Fruit fly (Drosophila melanogaster) whole organism, embryonic: ENCODE results near the gene CG7810.
A peak's percentile ranks its signal among the peaks of the same experiment; 100 is the strongest.

Experiments
- Ada2b ChIP-seq: fragments of 200-800 bp; sonication (Bioruptor generic); IDR thresholded peaks from 2 replicates; pipeline ENCODE4 v1.3.6; 2022; ENCODE audit warnings: missing biosample characterization, missing genetic modification characterization
- Atf6 ChIP-seq: fragments of 200-800 bp; sonication (Bioruptor generic); IDR thresholded peaks from 2 replicates; pipeline ENCODE4 v1.3.6; 2022; ENCODE audit warnings: missing biosample characterization, missing genetic modification characterization
- CG11085 ChIP-seq: fragments of 200-800 bp; sonication (Bioruptor generic); IDR thresholded peaks from 2 replicates; pipeline ENCODE4 v1.3.6; 2022; ENCODE audit warnings: missing biosample characterization, missing genetic modification characterization
- CG11456 ChIP-seq: fragments of 200-800 bp; sonication (Bioruptor generic); IDR thresholded peaks from 3 replicates; pipeline ENCODE4 v1.3.6; 2022; ENCODE audit warnings: missing biosample characterization, missing genetic modification characterization
- CG12071 ChIP-seq: fragments of 200-800 bp; sonication (Bioruptor generic); optimal IDR thresholded peaks from 3 replicates; lab custom pipeline; 2018; ENCODE audit warnings: missing biosample characterization, mild to moderate bottlenecking, missing genetic modification characterization
- CG13894 ChIP-seq: fragments of 200-800 bp; sonication (Bioruptor generic); optimal IDR thresholded peaks from 3 replicates; lab custom pipeline; 2018; ENCODE audit warnings: missing biosample characterization, mild to moderate bottlenecking, missing genetic modification characterization, moderate library complexity
- CG15479 ChIP-seq: fragments of 200-800 bp; sonication (Bioruptor generic); optimal IDR thresholded peaks from 3 replicates; lab custom pipeline; 2019; ENCODE audit warnings: missing biosample characterization, mild to moderate bottlenecking, missing genetic modification characterization, moderate library complexity
- CG17912 ChIP-seq: fragments of 200-800 bp; sonication (Bioruptor generic); optimal IDR thresholded peaks from 2 replicates; lab custom pipeline; 2018; ENCODE audit warnings: missing biosample characterization, mild to moderate bottlenecking, missing genetic modification characterization
- CG18599 ChIP-seq: fragments of 200-800 bp; sonication (Bioruptor generic); optimal IDR thresholded peaks from 3 replicates; lab custom pipeline; 2017; ENCODE audit warnings: missing biosample characterization, missing genetic modification characterization, mild to moderate bottlenecking, moderate library complexity, missing genetic modification reagents
- CG3065 ChIP-seq: fragments of 200-800 bp; sonication (Bioruptor generic); optimal IDR thresholded peaks from 2 replicates; lab custom pipeline; 2016; ENCODE audit warnings: missing biosample characterization, missing genetic modification characterization
- CG34376 ChIP-seq: fragments of 200-800 bp; sonication (Bioruptor generic); optimal IDR thresholded peaks from 2 replicates; lab custom pipeline; 2018; ENCODE audit warnings: missing biosample characterization, mild to moderate bottlenecking, missing genetic modification characterization
- CG34422 ChIP-seq: fragments of 200-800 bp; sonication (Bioruptor generic); IDR thresholded peaks from 3 replicates; pipeline ENCODE4 v1.3.6; 2022; ENCODE audit warnings: missing biosample characterization, missing genetic modification characterization
- CG4360 ChIP-seq: fragments of 200-800 bp; sonication (Bioruptor generic); IDR thresholded peaks from 2 replicates; pipeline ENCODE4 v1.3.6; 2022; ENCODE audit warnings: missing biosample characterization, missing genetic modification characterization
- CG4707 ChIP-seq: fragments of 200-800 bp; sonication (Bioruptor generic); optimal IDR thresholded peaks from 2 replicates; lab custom pipeline; 2018; ENCODE audit warnings: missing biosample characterization, mild to moderate bottlenecking, missing genetic modification characterization, moderate library complexity
- CG5953 ChIP-seq: fragments of 200-800 bp; sonication (Bioruptor generic); IDR thresholded peaks from 2 replicates; pipeline ENCODE4 v1.3.6; 2022; ENCODE audit warnings: missing biosample characterization, missing genetic modification characterization
- CG7556 ChIP-seq: fragments of 200-800 bp; sonication (Bioruptor generic); optimal IDR thresholded peaks from 2 replicates; lab custom pipeline; 2017; ENCODE audit warnings: missing biosample characterization, mild to moderate bottlenecking, missing genetic modification characterization
- CG8478 ChIP-seq: fragments of >200 bp; optimal IDR thresholded peaks from 2 replicates; lab custom pipeline; 2018
- CG9609 ChIP-seq: fragments of 200-800 bp; sonication (Bioruptor generic); optimal IDR thresholded peaks from 3 replicates; lab custom pipeline; 2016; ENCODE audit warnings: missing biosample characterization, missing genetic modification characterization
- CHES-1-like ChIP-seq: fragments of 200-800 bp; sonication (Bioruptor generic); optimal IDR thresholded peaks from 2 replicates; lab custom pipeline; 2016; ENCODE audit warnings: missing biosample characterization, missing genetic modification characterization
- CrebB ChIP-seq: fragments of 200-800 bp; sonication (Bioruptor generic); optimal IDR thresholded peaks from 3 replicates; lab custom pipeline; 2018; ENCODE audit warnings: missing biosample characterization, mild to moderate bottlenecking, missing genetic modification characterization
- Dp ChIP-seq: fragments of 200-800 bp; sonication (Bioruptor generic); optimal IDR thresholded peaks from 2 replicates; lab custom pipeline; 2018; ENCODE audit warnings: missing biosample characterization, mild to moderate bottlenecking, missing genetic modification characterization, moderate library complexity
- E2f1 ChIP-seq: fragments of 200-800 bp; sonication (Bioruptor generic); IDR thresholded peaks from 2 replicates; pipeline ENCODE4 v1.3.6; 2022; ENCODE audit warnings: missing biosample characterization, missing genetic modification characterization
- Hmr ChIP-seq: fragments of 200-800 bp; sonication (Bioruptor generic); optimal IDR thresholded peaks from 3 replicates; lab custom pipeline; 2017; ENCODE audit warnings: mild to moderate bottlenecking, missing biosample characterization, missing genetic modification reagents, missing genetic modification characterization
- Med ChIP-seq: fragments of 200-800 bp; sonication (Bioruptor generic); peaks from one replicate; lab custom pipeline; 2016; ENCODE audit warnings: missing biosample characterization, missing genetic modification characterization, mild to moderate bottlenecking, inconsistent platforms, moderate library complexity
- NFAT ChIP-seq: fragments of 200-800 bp; sonication (Bioruptor generic); IDR thresholded peaks from 2 replicates; pipeline ENCODE4 v1.3.6; 2022; ENCODE audit warnings: missing biosample characterization, missing genetic modification characterization
- Rfx ChIP-seq: fragments of 200-800 bp; sonication (Bioruptor generic); IDR thresholded peaks from 2 replicates; pipeline ENCODE4 v1.3.6; 2022; ENCODE audit warnings: missing biosample characterization, missing genetic modification characterization
- Sry-δ ChIP-seq: fragments of 200-800 bp; sonication (Bioruptor generic); optimal IDR thresholded peaks from 2 replicates; lab custom pipeline; 2016; ENCODE audit warnings: missing biosample characterization, missing genetic modification characterization
- abd-A ChIP-seq: fragments of 200-800 bp; sonication (Bioruptor generic); optimal IDR thresholded peaks from 3 replicates; lab custom pipeline; 2019; ENCODE audit warnings: missing biosample characterization, mild to moderate bottlenecking, missing genetic modification characterization, moderate library complexity
- ato ChIP-seq: fragments of 200-800 bp; sonication (Bioruptor generic); IDR thresholded peaks from 2 replicates; pipeline ENCODE4 v1.3.6; 2022; ENCODE audit warnings: missing biosample characterization, missing genetic modification characterization; ENCODE audit not compliant: partially characterized antibody
- bab2 ChIP-seq: fragments of 200-800 bp; sonication (Bioruptor generic); optimal IDR thresholded peaks from 2 replicates; lab custom pipeline; 2016; ENCODE audit warnings: missing biosample characterization, missing genetic modification characterization
- bowl ChIP-seq: fragments of 200-800 bp; sonication (Bioruptor generic); IDR thresholded peaks from 2 replicates; pipeline ENCODE4 v1.3.6; 2022; ENCODE audit warnings: missing biosample characterization, missing genetic modification characterization
- cad ChIP-seq: fragments of >200 bp; optimal IDR thresholded peaks from 2 replicates; lab custom pipeline; 2017; ENCODE audit warnings: missing biosample characterization, missing genetic modification characterization
- cg ChIP-seq: fragments of 200-800 bp; sonication (Bioruptor generic); optimal IDR thresholded peaks from 3 replicates; lab custom pipeline; 2019; ENCODE audit warnings: missing biosample characterization, mild to moderate bottlenecking, missing genetic modification characterization, moderate library complexity
- chm ChIP-seq: fragments of 200-800 bp; sonication (Bioruptor generic); IDR thresholded peaks from 2 replicates; pipeline ENCODE4 v1.3.6; 2022; ENCODE audit warnings: missing biosample characterization, missing genetic modification characterization
- crp ChIP-seq, 2 experiments: fragments of 200-800 bp; sonication (Bioruptor generic); optimal IDR thresholded peaks; 2 replicates in 1 of 2; 3 replicates in 1 of 2; lab custom pipeline; 2017; ENCODE audit warnings: missing biosample characterization in 2 of 2, missing genetic modification characterization in 2 of 2, mild to moderate bottlenecking in 1 of 2, moderate library complexity in 1 of 2
- cwo ChIP-seq: fragments of 200-800 bp; sonication (Bioruptor generic); optimal IDR thresholded peaks from 3 replicates; lab custom pipeline; 2017; ENCODE audit warnings: missing biosample characterization, missing genetic modification characterization, mild to moderate bottlenecking, moderate library complexity, missing genetic modification reagents
- gce ChIP-seq: fragments of 200-800 bp; sonication (Bioruptor generic); IDR thresholded peaks from 3 replicates; pipeline ENCODE4 v1.3.6; 2022; ENCODE audit warnings: missing biosample characterization, missing genetic modification characterization
- gem ChIP-seq: fragments of 200-800 bp; sonication (Bioruptor generic); optimal IDR thresholded peaks from 2 replicates; lab custom pipeline; 2019; ENCODE audit warnings: missing biosample characterization, mild to moderate bottlenecking, missing genetic modification characterization, moderate library complexity
- grau ChIP-seq: fragments of 200-800 bp; optimal IDR thresholded peaks from 3 replicates; lab custom pipeline; 2019; ENCODE audit warnings: missing biosample characterization, mild to moderate bottlenecking, missing genetic modification characterization, moderate library complexity
- her ChIP-seq: fragments of 200-800 bp; sonication (Bioruptor generic); optimal IDR thresholded peaks from 2 replicates; lab custom pipeline; 2016; ENCODE audit warnings: missing biosample characterization, missing genetic modification characterization
- jigr1 ChIP-seq: fragments of 200-800 bp; sonication (Bioruptor generic); IDR thresholded peaks from 3 replicates; pipeline ENCODE4 v1.3.6; 2022; ENCODE audit warnings: missing biosample characterization, missing genetic modification characterization
- maf-S ChIP-seq: fragments of 200-800 bp; sonication (Bioruptor generic); optimal IDR thresholded peaks from 2 replicates; lab custom pipeline; 2016; ENCODE audit warnings: missing biosample characterization, missing genetic modification characterization
- oc ChIP-seq: fragments of 200-800 bp; sonication (Bioruptor generic); optimal IDR thresholded peaks from 2 replicates; lab custom pipeline; 2018; ENCODE audit warnings: missing biosample characterization, mild to moderate bottlenecking, missing genetic modification characterization, moderate library complexity
- row ChIP-seq: fragments of 200-800 bp; sonication (Bioruptor generic); IDR thresholded peaks from 3 replicates; pipeline ENCODE4 v1.3.6; 2022; ENCODE audit warnings: missing biosample characterization, missing genetic modification characterization
- sc ChIP-seq, 3 experiments: fragments of >200 bp in 2 of 3; fragments of 200-800 bp in 1 of 3; sonication (Bioruptor generic) in 1 of 3; optimal IDR thresholded peaks; 2 replicates in 2 of 3; 3 replicates in 1 of 3; lab custom pipeline; 2017; ENCODE audit warnings: mild to moderate bottlenecking in 1 of 3, missing biosample characterization in 1 of 3, missing genetic modification characterization in 1 of 3, missing genetic modification reagents in 1 of 3
- sob ChIP-seq: fragments of 200-800 bp; sonication (Bioruptor generic); IDR thresholded peaks from 2 replicates; pipeline ENCODE4 v1.3.6; 2022; ENCODE audit warnings: missing biosample characterization, missing genetic modification characterization
- sqz ChIP-seq: fragments of 200-800 bp; sonication (Bioruptor generic); optimal IDR thresholded peaks from 3 replicates; lab custom pipeline; 2018; ENCODE audit warnings: missing biosample characterization, mild to moderate bottlenecking, missing genetic modification characterization
- tio ChIP-seq: fragments of 200-800 bp; sonication (Bioruptor generic); optimal IDR thresholded peaks from 2 replicates; lab custom pipeline; 2017; ENCODE audit warnings: missing biosample characterization, missing genetic modification characterization, inconsistent platforms
- zen2 ChIP-seq: fragments of 200-800 bp; sonication (Bioruptor generic); IDR thresholded peaks from 3 replicates; pipeline ENCODE4 v1.3.6; 2022; ENCODE audit warnings: missing biosample characterization, missing genetic modification characterization; ENCODE audit not compliant: partially characterized antibody
- zf30C ChIP-seq: fragments of 200-800 bp; sonication (Bioruptor generic); optimal IDR thresholded peaks from 3 replicates; lab custom pipeline; 2018; ENCODE audit warnings: missing biosample characterization, mild to moderate bottlenecking, missing genetic modification characterization

The CG7810 gene

dm6 chr2L:8297070-8297469 is 13.9 kb downstream of the CG7810 start (continued):
- TF ChIP-seq gce (GFP tag; lab: Robert Waterston, UW) = no peak
- no peak for TF ChIP-seq gem (tag; lab: Kevin White, UChicago)
- no peak for TF ChIP-seq cad
- no peak for TF ChIP-seq CHES-1-like (GFP tag; lab: Kevin White, UChicago)
- no peak for TF ChIP-seq tio (GFP tag; lab: Kevin White, UChicago)
- TF ChIP-seq CG12071 (GFP tag; lab: Kevin White, UChicago) = no peak
- TF ChIP-seq Sry-δ = no peak
- TF ChIP-seq crp (GFP tag; optimal IDR thresholded peaks at IDR 0.05; lab: Kevin White, UChicago) = peak in 1 of 2 experiments; percentile 37
- 0 out of 2 replicates have a peak, but pooled peaks have one; percentile 8 for TF ChIP-seq bowl
- TF ChIP-seq CrebB (tag; lab: Kevin White, UChicago) = no peak
- no peak for TF ChIP-seq zen2 (GFP tag; lab: Robert Waterston, UW)
- no peak for TF ChIP-seq ato
- no peak for TF ChIP-seq Hmr (GFP tag; lab: Kevin White, UChicago)
- no peak for TF ChIP-seq Dp
- TF ChIP-seq CG4707 (GFP tag; lab: Kevin White, UChicago) = no peak
- no peak for TF ChIP-seq CG17912 (GFP tag; lab: Kevin White, UChicago)
- no peak for TF ChIP-seq sc (optimal IDR thresholded peaks at IDR 0.05; lab: Kevin White, UChicago)
- no peak for TF ChIP-seq sc (GFP tag; optimal IDR thresholded peaks at IDR 0.05; lab: Kevin White, UChicago)
- TF ChIP-seq CG15479 (GFP tag; lab: Kevin White, UChicago) = no peak
- TF ChIP-seq jigr1 = no peak
- TF ChIP-seq CG3065 (GFP tag; lab: Kevin White, UChicago) = no peak
- no peak for TF ChIP-seq CG8478 (lab: Kevin White, UChicago)
- TF ChIP-seq abd-A (tag; lab: Kevin White, UChicago) = no peak
- peak; percentile 24 for TF ChIP-seq Med (GFP tag; lab: Kevin White, UChicago)
- no peak for TF ChIP-seq CG34422 (GFP tag; lab: Robert Waterston, UW)
- TF ChIP-seq grau (tag; lab: Kevin White, UChicago) = no peak
- no peak for TF ChIP-seq bab2 (GFP tag; lab: Kevin White, UChicago)

- TF ChIP-seq zf30C (GFP tag; lab: Kevin White, UChicago) = peak; percentile 78
- TF ChIP-seq gem (tag; lab: Kevin White, UChicago) = peak; percentile 5
- TF ChIP-seq CG9609 = no peak
- TF ChIP-seq row (GFP tag; lab: Robert Waterston, UW) = peak; percentile 25; the same call in 1 of the 3 replicates
- no peak for TF ChIP-seq maf-S
- TF ChIP-seq CG13894 (tag; lab: Kevin White, UChicago) = peak; percentile 24
- TF ChIP-seq CG5953 (GFP tag; lab: Robert Waterston, UW) = no peak
- TF ChIP-seq chm (GFP tag; lab: Robert Waterston, UW) = peak; percentile 31; the same call in 1 of the 2 replicates
- TF ChIP-seq Rfx (GFP tag; lab: Robert Waterston, UW) = 0 out of 2 replicates have a peak, but pooled peaks have one; percentile 22
- no peak for TF ChIP-seq her (GFP tag; lab: Kevin White, UChicago)
- peak; percentile 11 for TF ChIP-seq CG7556 (GFP tag; lab: Kevin White, UChicago)
- peak; percentile 33 for TF ChIP-seq sqz (GFP tag; lab: Kevin White, UChicago)
- no peak for TF ChIP-seq zen2 (GFP tag; lab: Robert Waterston, UW)
- TF ChIP-seq oc (tag; lab: Kevin White, UChicago) = peak; percentile 22
- no peak for TF ChIP-seq E2f1
- TF ChIP-seq cwo (GFP tag; lab: Kevin White, UChicago) = no peak
- peak; percentile 94 for TF ChIP-seq CG4360 (GFP tag; lab: Robert Waterston, UW)
- TF ChIP-seq CG11085 (GFP tag; lab: Robert Waterston, UW) = no peak
- no peak for TF ChIP-seq CG8478 (lab: Kevin White, UChicago)
- TF ChIP-seq CG34376 (GFP tag; lab: Kevin White, UChicago) = no peak
- TF ChIP-seq Med (GFP tag; lab: Kevin White, UChicago) = peak; percentile 41
- TF ChIP-seq Atf6 (GFP tag; lab: Robert Waterston, UW) = 0 out of 2 replicates have a peak, but pooled peaks have one; percentile 23
- TF ChIP-seq sob (GFP tag; lab: Robert Waterston, UW) = no peak
- peak; percentile 64 for TF ChIP-seq cg
- TF ChIP-seq CG18599 (GFP tag; lab: Kevin White, UChicago) = peak; percentile 16
- no peak for TF ChIP-seq Ada2b
- TF ChIP-seq NFAT = 0 out of 2 replicates have a peak, but pooled peaks have one; percentile 9
- TF ChIP-seq CG11456 (GFP tag; lab: Robert Waterston, UW) = no peak
Measured at dm6 chr2L:8296395-8296794, 14.6 kb downstream of the CG7810 start.
